Worm (Caenorhabditis elegans): ENCODE data around the gene Y53F4B.10.

DNA sequence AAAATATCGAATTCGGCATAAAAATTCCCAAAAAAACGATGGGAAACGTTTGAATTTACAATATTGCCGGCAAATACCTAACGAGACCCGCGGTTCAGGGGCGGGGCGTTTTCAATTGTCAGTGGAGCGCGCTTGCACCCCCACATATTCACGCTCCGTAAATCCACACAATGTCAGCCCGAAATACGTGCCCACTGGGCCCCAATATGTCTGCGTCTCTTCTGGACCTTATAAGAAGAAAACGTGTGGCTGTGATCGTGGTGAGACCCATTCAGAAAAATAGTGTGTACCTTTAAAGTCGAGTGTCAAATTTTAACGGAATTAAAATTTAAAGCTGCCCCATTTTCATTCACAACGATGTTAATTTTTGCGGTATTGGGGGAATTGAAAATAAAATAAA is 1.2 kb upstream of the Y53F4B.10 start:
- TF ChIP-seq him-1 (tag; optimal IDR thresholded peaks at IDR 0.05) (no peak), dao-5 (tag; optimal IDR thresholded peaks at IDR 0.05) (no peak)
